Worm (Caenorhabditis elegans): ENCODE measurements around the gene W03A5.1.

DNA sequence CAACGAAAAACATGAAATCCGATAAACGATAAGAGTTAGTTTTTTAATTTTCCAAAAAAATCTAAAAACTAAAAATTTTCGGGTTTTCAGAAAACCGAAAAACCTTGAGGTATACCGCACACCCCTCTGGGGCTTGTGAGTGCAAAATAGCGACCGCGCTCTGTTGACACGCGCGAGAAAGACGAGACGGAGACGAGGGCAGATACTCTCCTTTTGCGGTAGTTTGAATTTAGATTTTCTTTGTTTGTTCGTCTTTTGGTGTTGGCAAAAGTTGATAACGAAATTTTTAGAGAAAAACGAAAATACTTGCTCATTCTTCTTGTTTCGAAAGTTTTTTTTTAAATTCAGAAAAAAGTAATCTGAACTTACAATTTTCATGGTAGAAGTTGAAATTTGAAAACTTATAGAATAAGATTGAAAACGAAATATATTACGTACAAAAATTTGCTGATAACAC lies 2.0 kb upstream of the W03A5.1 start, which contains the start of the genes W03A5.2 and Y32H12A.8:
- TF ChIP-seq dmd-4 (tag; optimal IDR thresholded peaks at IDR 0.05; ENCODE audit: borderline replicate concordance) (no peak), fkh-10 (GFP tag; optimal IDR thresholded peaks at IDR 0.05) (no peak), madf-2 (tag; optimal IDR thresholded peaks at IDR 0.05) (no peak), pqm-1 (tag; optimal IDR thresholded peaks at IDR 0.05) (no peak), C38D4.7 (GFP tag; optimal IDR thresholded peaks at IDR 0.05) (no peak), hlh-6 (tag; optimal IDR thresholded peaks at IDR 0.05) (no peak), ceh-22 (tag; optimal IDR thresholded peaks at IDR 0.05) (no peak)
